Worm (Caenorhabditis elegans) whole organism, late embryonic: ENCODE measurements around the gene btb-12.

Experiments
- ama-1 ChIP-seq: fragments of 150-350 bp; optimal IDR thresholded peaks from 2 replicates; lab custom pipeline; 2014
- ceh-9 ChIP-seq: sonication (generic microtip); optimal IDR thresholded peaks from 2 replicates; lab custom pipeline; 2016; ENCODE audit warnings: mild to moderate bottlenecking, missing genetic modification characterization, inconsistent platforms, missing compliant biosample characterization
- fkh-6 ChIP-seq: sonication (generic microtip); optimal IDR thresholded peaks from 2 replicates; lab custom pipeline; 2016; ENCODE audit warnings: missing genetic modification characterization, missing compliant biosample characterization
- gmeb-2 ChIP-seq: sonication (generic microtip); optimal IDR thresholded peaks from 2 replicates; lab custom pipeline; 2016; ENCODE audit warnings: missing genetic modification characterization, inconsistent platforms, missing compliant biosample characterization
- nfya-1 ChIP-seq: sonication (generic microtip); optimal IDR thresholded peaks from 2 replicates; lab custom pipeline; 2017; ENCODE audit warnings: missing genetic modification characterization, mild to moderate bottlenecking, missing compliant biosample characterization, antibody characterized with exemption, moderate library complexity
- pqm-1 ChIP-seq: sonication (generic microtip); optimal IDR thresholded peaks from 2 replicates; lab custom pipeline; 2016; ENCODE audit warnings: missing genetic modification characterization, missing compliant biosample characterization
- unc-55 ChIP-seq: sonication (generic microtip); optimal IDR thresholded peaks from 2 replicates; lab custom pipeline; 2017; ENCODE audit warnings: missing biosample characterization, missing genetic modification reagents, missing genetic modification characterization
- ztf-16 ChIP-seq: sonication (generic microtip); optimal IDR thresholded peaks from 2 replicates; lab custom pipeline; 2017; ENCODE audit warnings: missing genetic modification characterization, missing compliant biosample characterization

DNA sequence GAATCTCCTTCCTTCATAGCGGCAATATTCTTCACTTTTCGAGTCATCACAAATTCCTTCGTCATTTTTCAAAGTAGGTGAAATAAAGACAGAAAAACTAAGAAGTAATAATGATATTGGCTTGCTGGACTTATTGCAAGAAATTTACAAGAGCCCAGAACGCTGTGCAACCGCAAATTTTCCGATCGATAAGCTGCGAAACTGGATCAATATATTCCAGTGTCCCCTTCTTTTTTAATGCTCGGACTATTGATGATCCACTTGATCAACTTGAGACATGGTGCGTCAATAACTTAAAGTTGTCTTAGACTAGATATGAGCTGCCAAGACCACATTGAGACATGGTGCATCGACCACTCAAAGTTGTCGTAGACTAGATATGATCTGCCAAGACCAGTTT lies 48.9 kb upstream of the btb-12 start, which contains the start of gene bath-33:
- no peak for TF ChIP-seq gmeb-2
- TF ChIP-seq unc-55 (GFP tag; lab: Kevin White, UChicago), result no peak
- no peak for TF ChIP-seq pqm-1 (tag; lab: Kevin White, UChicago)
- no peak for TF ChIP-seq ama-1 (lab: Kevin White, UChicago)
- TF ChIP-seq ceh-9 (tag; lab: Kevin White, UChicago), result no peak
- no peak for TF ChIP-seq ztf-16 (tag; lab: Kevin White, UChicago)
- no peak for TF ChIP-seq nfya-1 (tag; lab: Kevin White, UChicago)
- TF ChIP-seq fkh-6, result no peak
